Worm (Caenorhabditis elegans) whole organism, early embryonic: ENCODE data around the gene scl-5.

ENCODE experiments used
- ama-1 ChIP-seq: fragments of 150-350 bp; optimal IDR thresholded peaks from 2 replicates; lab custom pipeline; 2014
- tbx-37 ChIP-seq: fragments of 200-800 bp; sonication (Bioruptor generic); conservative IDR thresholded peaks from 2 replicates; pipeline ENCODE4 v1.3.6; 2022; ENCODE audit warnings: missing genetic modification reagents, missing genetic modification characterization, missing compliant biosample characterization

ce11 chrIV:13027801-13028641 lies 35.8 kb upstream of the scl-5 start:
- TF ChIP-seq tbx-37 (GFP tag; lab: Robert Waterston, UW) (no peak), ama-1 (lab: Kevin White, UChicago) (no peak)
